Fruit fly (Drosophila melanogaster) whole organism, embryonic: ENCODE results near the gene scpr-C.

Experiments used
- Antp ChIP-seq: fragments of 200-800 bp; sonication (Bioruptor generic); optimal IDR thresholded peaks from 3 replicates; lab custom pipeline; 2016; ENCODE audit warnings: missing biosample characterization, missing genetic modification characterization
- B-H2 ChIP-seq: fragments of 200-800 bp; sonication (Bioruptor generic); optimal IDR thresholded peaks from 2 replicates; lab custom pipeline; 2018; ENCODE audit warnings: missing biosample characterization, mild to moderate bottlenecking, missing genetic modification characterization
- CG1024 ChIP-seq: fragments of 200-800 bp; sonication (Bioruptor generic); IDR thresholded peaks from 2 replicates; pipeline ENCODE4 v1.3.6; 2022; ENCODE audit warnings: missing biosample characterization, missing genetic modification characterization
- CG10565 ChIP-seq: fragments of 200-800 bp; sonication (Bioruptor generic); optimal IDR thresholded peaks from 3 replicates; lab custom pipeline; 2016; ENCODE audit warnings: missing biosample characterization, mild to moderate bottlenecking, missing genetic modification characterization
- CG11093 ChIP-seq: fragments of 200-800 bp; sonication (Bioruptor generic); IDR thresholded peaks from 3 replicates; pipeline ENCODE4 v1.3.6; 2022; ENCODE audit warnings: missing biosample characterization, missing genetic modification characterization
- CG11398 ChIP-seq: fragments of 200-800 bp; sonication (Bioruptor generic); optimal IDR thresholded peaks from 2 replicates; lab custom pipeline; 2016; ENCODE audit warnings: missing biosample characterization, missing genetic modification characterization
- CG12155 ChIP-seq: fragments of 200-800 bp; sonication (Bioruptor generic); optimal IDR thresholded peaks from 3 replicates; lab custom pipeline; 2016; ENCODE audit warnings: missing biosample characterization, missing genetic modification characterization
- CG12236 ChIP-seq: fragments of 200-800 bp; sonication (Bioruptor generic); optimal IDR thresholded peaks from 2 replicates; lab custom pipeline; 2016; ENCODE audit warnings: missing biosample characterization, missing genetic modification characterization
- CG14014 ChIP-seq: fragments of 200-800 bp; sonication (Bioruptor generic); IDR thresholded peaks from 2 replicates; pipeline ENCODE4 v1.3.6; 2022; ENCODE audit warnings: missing biosample characterization, missing genetic modification characterization
- CG15269 ChIP-seq: fragments of 200-800 bp; sonication (Bioruptor generic); optimal IDR thresholded peaks from 2 replicates; lab custom pipeline; 2018; ENCODE audit warnings: missing biosample characterization, mild to moderate bottlenecking, missing genetic modification characterization, moderate library complexity
- CG15601 ChIP-seq: fragments of 200-800 bp; sonication (Bioruptor generic); optimal IDR thresholded peaks from 3 replicates; lab custom pipeline; 2019; ENCODE audit warnings: missing biosample characterization, mild to moderate bottlenecking, missing genetic modification characterization, moderate library complexity
- CG17912 ChIP-seq: fragments of 200-800 bp; sonication (Bioruptor generic); optimal IDR thresholded peaks from 2 replicates; lab custom pipeline; 2018; ENCODE audit warnings: missing biosample characterization, mild to moderate bottlenecking, missing genetic modification characterization
- CG1792 ChIP-seq: fragments of 200-800 bp; sonication (Bioruptor generic); optimal IDR thresholded peaks from 2 replicates; lab custom pipeline; 2016; ENCODE audit warnings: missing biosample characterization, missing genetic modification characterization
- CG18476 ChIP-seq: fragments of 200-800 bp; sonication (Bioruptor generic); optimal IDR thresholded peaks from 2 replicates; lab custom pipeline; 2016; ENCODE audit warnings: missing biosample characterization, mild to moderate bottlenecking, missing genetic modification characterization
- CG18619 ChIP-seq: fragments of 200-800 bp; sonication (Bioruptor generic); optimal IDR thresholded peaks from 3 replicates; lab custom pipeline; 2017; ENCODE audit warnings: missing biosample characterization, mild to moderate bottlenecking, missing genetic modification characterization
- CG30020 ChIP-seq: fragments of 200-800 bp; optimal IDR thresholded peaks from 2 replicates; lab custom pipeline; 2019; ENCODE audit warnings: missing biosample characterization, mild to moderate bottlenecking, missing genetic modification characterization, moderate library complexity
- CG4730 ChIP-seq: fragments of 200-800 bp; sonication (Bioruptor generic); IDR thresholded peaks from 2 replicates; pipeline ENCODE4 v1.3.6; 2022; ENCODE audit warnings: missing biosample characterization, missing genetic modification characterization
- CG5245 ChIP-seq: fragments of 200-800 bp; sonication (Bioruptor generic); optimal IDR thresholded peaks from 3 replicates; lab custom pipeline; 2016; ENCODE audit warnings: missing biosample characterization, missing genetic modification characterization
- CG7745 ChIP-seq: fragments of 200-800 bp; sonication (Bioruptor generic); optimal IDR thresholded peaks from 2 replicates; lab custom pipeline; 2018; ENCODE audit warnings: missing biosample characterization, mild to moderate bottlenecking, missing genetic modification characterization, moderate library complexity
- CG7963 ChIP-seq: fragments of 200-800 bp; sonication (Bioruptor generic); IDR thresholded peaks from 3 replicates; pipeline ENCODE4 v1.3.6; 2022; ENCODE audit warnings: missing biosample characterization, missing genetic modification characterization; ENCODE audit not compliant: partially characterized antibody
- CHES-1-like ChIP-seq: fragments of 200-800 bp; sonication (Bioruptor generic); optimal IDR thresholded peaks from 2 replicates; lab custom pipeline; 2016; ENCODE audit warnings: missing biosample characterization, missing genetic modification characterization
- D19A ChIP-seq: fragments of 200-800 bp; optimal IDR thresholded peaks from 3 replicates; lab custom pipeline; 2019; ENCODE audit warnings: missing biosample characterization, mild to moderate bottlenecking, missing genetic modification characterization, moderate library complexity
- D19B ChIP-seq: fragments of 200-800 bp; sonication (Bioruptor generic); optimal IDR thresholded peaks from 2 replicates; lab custom pipeline; 2017; ENCODE audit warnings: missing biosample characterization, mild to moderate bottlenecking, missing genetic modification characterization
- Dad ChIP-seq: fragments of 200-800 bp; sonication (Bioruptor generic); optimal IDR thresholded peaks from 3 replicates; lab custom pipeline; 2016; ENCODE audit warnings: missing biosample characterization, missing genetic modification characterization
- Dbx ChIP-seq: fragments of 200-800 bp; sonication (Bioruptor generic); IDR thresholded peaks from 3 replicates; pipeline ENCODE4 v1.3.6; 2022; ENCODE audit warnings: missing biosample characterization, missing genetic modification characterization
- Drgx ChIP-seq: fragments of 200-800 bp; sonication (Bioruptor generic); IDR thresholded peaks from 2 replicates; pipeline ENCODE4 v1.3.6; 2022; ENCODE audit warnings: missing biosample characterization, missing genetic modification characterization
- HLHmδ ChIP-seq: fragments of 200-800 bp; sonication (Bioruptor generic); optimal IDR thresholded peaks from 2 replicates; lab custom pipeline; 2018; ENCODE audit warnings: missing biosample characterization, mild to moderate bottlenecking, missing genetic modification characterization, moderate library complexity
- Hmr ChIP-seq: fragments of 200-800 bp; sonication (Bioruptor generic); optimal IDR thresholded peaks from 3 replicates; lab custom pipeline; 2017; ENCODE audit warnings: mild to moderate bottlenecking, missing biosample characterization, missing genetic modification reagents, missing genetic modification characterization
- Oaz ChIP-seq: fragments of 200-800 bp; sonication (Bioruptor generic); IDR thresholded peaks from 2 replicates; pipeline ENCODE4 v1.3.6; 2022; ENCODE audit warnings: missing biosample characterization, missing genetic modification characterization
- Vsx1 ChIP-seq: fragments of 200-800 bp; sonication (Bioruptor generic); optimal IDR thresholded peaks from 2 replicates; lab custom pipeline; 2017; ENCODE audit warnings: missing biosample characterization, mild to moderate bottlenecking, missing genetic modification characterization, missing genetic modification reagents
- bbx ChIP-seq: fragments of 200-800 bp; sonication (Bioruptor generic); IDR thresholded peaks from 2 replicates; pipeline ENCODE4 v1.3.6; 2022; ENCODE audit warnings: missing biosample characterization, missing genetic modification characterization; ENCODE audit not compliant: partially characterized antibody
- chif ChIP-seq, 2 experiments: fragments of 200-800 bp; sonication (Bioruptor generic); optimal IDR thresholded peaks; 3 replicates each; lab custom pipeline; 2016; ENCODE audit warnings: missing biosample characterization in 2 of 2, missing genetic modification characterization in 2 of 2
- chm ChIP-seq: fragments of 200-800 bp; sonication (Bioruptor generic); IDR thresholded peaks from 2 replicates; pipeline ENCODE4 v1.3.6; 2022; ENCODE audit warnings: missing biosample characterization, missing genetic modification characterization
- crc ChIP-seq: fragments of 200-800 bp; sonication (Bioruptor generic); optimal IDR thresholded peaks from 2 replicates; lab custom pipeline; 2016; ENCODE audit warnings: missing biosample characterization, missing genetic modification characterization
- cwo ChIP-seq: fragments of 200-800 bp; sonication (Bioruptor generic); optimal IDR thresholded peaks from 3 replicates; lab custom pipeline; 2017; ENCODE audit warnings: missing biosample characterization, missing genetic modification characterization, mild to moderate bottlenecking, moderate library complexity, missing genetic modification reagents
- dati ChIP-seq: fragments of 200-800 bp; sonication (Bioruptor generic); IDR thresholded peaks from 2 replicates; pipeline ENCODE4 v1.3.6; 2022; ENCODE audit warnings: missing biosample characterization, missing genetic modification characterization
- eve ChIP-seq, 2 experiments: fragments of >200 bp; optimal IDR thresholded peaks; 2 replicates each; lab custom pipeline; 2017; ENCODE audit warnings: missing biosample characterization in 2 of 2, missing genetic modification characterization in 2 of 2
- eyg ChIP-seq: fragments of 200-800 bp; sonication (Bioruptor generic); optimal IDR thresholded peaks from 3 replicates; lab custom pipeline; 2016; ENCODE audit warnings: missing biosample characterization, missing genetic modification characterization
- gsb-n ChIP-seq: fragments of 200-800 bp; sonication (Bioruptor generic); optimal IDR thresholded peaks from 3 replicates; lab custom pipeline; 2018; ENCODE audit warnings: missing biosample characterization, mild to moderate bottlenecking, missing genetic modification characterization
- klu ChIP-seq: fragments of 200-800 bp; sonication (Bioruptor generic); IDR thresholded peaks from 2 replicates; pipeline ENCODE4 v1.3.6; 2022; ENCODE audit warnings: missing biosample characterization, missing genetic modification characterization
- peb ChIP-seq: fragments of 200-800 bp; sonication (Bioruptor generic); IDR thresholded peaks from 2 replicates; pipeline ENCODE4 v1.3.6; 2022; ENCODE audit warnings: missing biosample characterization, missing genetic modification characterization
- prd ChIP-seq, 3 experiments: fragments of >200 bp in 2 of 3; fragments of 200-800 bp in 1 of 3; sonication (Bioruptor generic) in 1 of 3; optimal IDR thresholded peaks in 2 of 3; IDR thresholded peaks in 1 of 3; 2 replicates in 2 of 3; 3 replicates in 1 of 3; pipeline versions ENCODE4 v1.3.6 to Lab custom; 2017 to 2022; ENCODE audit warnings: missing biosample characterization in 1 of 3, missing genetic modification characterization in 1 of 3
- pros ChIP-seq: fragments of 200-800 bp; sonication (Bioruptor generic); optimal IDR thresholded peaks from 3 replicates; lab custom pipeline; 2019; ENCODE audit warnings: missing biosample characterization, mild to moderate bottlenecking, missing genetic modification characterization, moderate library complexity
- pum ChIP-seq: fragments of 200-800 bp; sonication (Bioruptor generic); optimal IDR thresholded peaks from 2 replicates; lab custom pipeline; 2016; ENCODE audit warnings: missing biosample characterization, missing genetic modification characterization
- row ChIP-seq: fragments of 200-800 bp; sonication (Bioruptor generic); IDR thresholded peaks from 3 replicates; pipeline ENCODE4 v1.3.6; 2022; ENCODE audit warnings: missing biosample characterization, missing genetic modification characterization
- seq ChIP-seq: fragments of 200-800 bp; sonication (Bioruptor generic); IDR thresholded peaks from 2 replicates; pipeline ENCODE4 v1.3.6; 2022; ENCODE audit warnings: missing biosample characterization, missing genetic modification characterization
- stc ChIP-seq: fragments of 200-800 bp; sonication (Bioruptor generic); IDR thresholded peaks from 2 replicates; pipeline ENCODE4 v1.3.6; 2022; ENCODE audit warnings: missing biosample characterization, missing genetic modification characterization
- unpg ChIP-seq: fragments of 200-800 bp; sonication (Bioruptor generic); optimal IDR thresholded peaks from 3 replicates; lab custom pipeline; 2018; ENCODE audit warnings: missing biosample characterization, mild to moderate bottlenecking, missing genetic modification characterization, moderate library complexity
- vvl ChIP-seq: fragments of 200-800 bp; sonication (Bioruptor generic); IDR thresholded peaks from 2 replicates; pipeline ENCODE4 v1.3.6; 2022; ENCODE audit warnings: missing biosample characterization, missing genetic modification characterization
- z ChIP-seq: fragments of 200-800 bp; sonication (Bioruptor generic); IDR thresholded peaks from 3 replicates; pipeline ENCODE4 v1.3.6; 2022; ENCODE audit warnings: missing biosample characterization, missing genetic modification characterization

The scpr-C gene

DNA sequence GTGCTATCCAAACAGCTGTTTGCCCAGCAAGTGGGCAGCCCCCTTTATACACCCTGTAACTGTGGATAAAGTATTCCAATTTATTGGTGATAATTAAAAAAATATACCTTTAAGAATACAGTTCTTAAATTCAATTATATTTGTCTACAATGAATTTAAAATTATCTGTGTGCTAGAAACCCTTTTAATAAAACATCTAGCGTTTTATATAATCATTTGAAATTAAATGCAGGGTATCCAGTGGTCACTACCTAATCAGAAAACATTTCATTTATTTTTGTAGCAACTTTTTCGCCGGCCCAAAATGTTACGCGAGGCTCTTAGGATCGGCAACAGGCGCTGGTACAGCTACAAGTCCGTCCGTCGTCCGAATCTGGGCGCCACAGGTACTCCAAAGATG lies 1.2 kb downstream of the scpr-C start, which contains the start of gene CG17726 (continued):
- TF ChIP-seq CG18619 (GFP tag; lab: Kevin White, UChicago) (peak; percentile 94), z (GFP tag; lab: Robert Waterston, UW) (peak; percentile 75; the same call in 1 of the 3 replicates), CG12236 (GFP tag; lab: Kevin White, UChicago) (peak; percentile 91), D19A (tag; lab: Kevin White, UChicago) (peak; percentile 99), chif (GFP tag; optimal IDR thresholded peaks at IDR 0.05; lab: Kevin White, UChicago) (peak; percentile 86 to 94), seq (GFP tag; lab: Robert Waterston, UW) (peak; percentile 97), Hmr (no peak), CG10565 (peak; percentile 62), CG7745 (tag; lab: Kevin White, UChicago) (peak; percentile 92), CG14014 (peak; percentile 98), eve (GFP tag; optimal IDR thresholded peaks at IDR 0.05; lab: Kevin White, UChicago) (peak in 1 of 2 experiments; percentile 48), cwo (GFP tag; lab: Kevin White, UChicago) (peak; percentile 89), chm (GFP tag; lab: Robert Waterston, UW) (peak; percentile 99), CG18476 (GFP tag; lab: Kevin White, UChicago) (peak; percentile 96), CG1024 (GFP tag; lab: Robert Waterston, UW) (peak; percentile 95), HLHmδ (GFP tag; lab: Kevin White, UChicago) (no peak), D19B (peak; percentile 99), row (GFP tag; lab: Robert Waterston, UW) (peak; percentile 100), peb (GFP tag; lab: Robert Waterston, UW) (peak; percentile 96), CG15601 (tag; lab: Kevin White, UChicago) (peak; percentile 97), Drgx (GFP tag; lab: Robert Waterston, UW) (peak; percentile 98), CG1792 (peak; percentile 62), Dbx (GFP tag; lab: Robert Waterston, UW) (peak; percentile 98), stc (GFP tag; lab: Robert Waterston, UW) (peak; percentile 99), dati (GFP tag; lab: Robert Waterston, UW) (peak; percentile 94), CG15269 (peak; percentile 98), CG11398 (GFP tag; lab: Kevin White, UChicago) (peak; percentile 82), prd (optimal IDR thresholded peaks at IDR 0.05; lab: Kevin White, UChicago) (no peak), prd (GFP tag; IDR thresholded peaks at IDR 0.05; lab: Robert Waterston, UW) (peak; percentile 99), CG17912 (GFP tag; lab: Kevin White, UChicago) (peak; percentile 87), crc (peak; percentile 77), pum (GFP tag; lab: Kevin White, UChicago) (peak; percentile 88), Dad (peak; percentile 84), klu (GFP tag; lab: Robert Waterston, UW) (peak; percentile 92), Oaz (GFP tag; lab: Robert Waterston, UW) (peak; percentile 97), CG5245 (GFP tag; lab: Kevin White, UChicago) (peak; percentile 84), CG12155 (GFP tag; lab: Kevin White, UChicago) (peak; percentile 95), bbx (GFP tag; lab: Robert Waterston, UW) (no peak), Antp (GFP tag; lab: Kevin White, UChicago) (peak; percentile 80), CG30020 (tag; lab: Kevin White, UChicago) (peak; percentile 87), B-H2 (GFP tag; lab: Kevin White, UChicago) (peak; percentile 92), eyg (GFP tag; lab: Kevin White, UChicago) (peak; percentile 66), unpg (GFP tag; lab: Kevin White, UChicago) (peak; percentile 99), CG7963 (GFP tag; lab: Robert Waterston, UW) (no peak), pros (peak; percentile 38), vvl (peak; percentile 99), Vsx1 (GFP tag; lab: Kevin White, UChicago) (no peak), CHES-1-like (GFP tag; lab: Kevin White, UChicago) (peak; percentile 84), CG4730 (GFP tag; lab: Robert Waterston, UW) (peak; percentile 98), CG11093 (GFP tag; lab: Robert Waterston, UW) (peak; percentile 95), gsb-n (peak; percentile 99)
